Fruit fly (Drosophila melanogaster) whole organism, embryonic: ENCODE results near the gene parvin.
A peak's percentile ranks its signal among the peaks of the same experiment; 100 is the strongest.

Experiments used
- CG10209 ChIP-seq: fragments of 200-800 bp; sonication (Bioruptor generic); optimal IDR thresholded peaks from 3 replicates; lab custom pipeline; 2017; ENCODE audit warnings: missing biosample characterization, mild to moderate bottlenecking, missing genetic modification characterization, missing genetic modification reagents
- CG11723 ChIP-seq: fragments of 200-800 bp; sonication (Bioruptor generic); optimal IDR thresholded peaks from 2 replicates; lab custom pipeline; 2017; ENCODE audit warnings: missing biosample characterization, mild to moderate bottlenecking, missing genetic modification characterization
- CG12071 ChIP-seq: fragments of 200-800 bp; sonication (Bioruptor generic); optimal IDR thresholded peaks from 3 replicates; lab custom pipeline; 2018; ENCODE audit warnings: missing biosample characterization, mild to moderate bottlenecking, missing genetic modification characterization
- CG12155 ChIP-seq: fragments of 200-800 bp; sonication (Bioruptor generic); optimal IDR thresholded peaks from 3 replicates; lab custom pipeline; 2016; ENCODE audit warnings: missing biosample characterization, missing genetic modification characterization
- CG12219 ChIP-seq: fragments of 200-800 bp; sonication (Bioruptor generic); optimal IDR thresholded peaks from 3 replicates; lab custom pipeline; 2018; ENCODE audit warnings: missing biosample characterization, mild to moderate bottlenecking, missing genetic modification characterization
- CG12236 ChIP-seq: fragments of 200-800 bp; sonication (Bioruptor generic); optimal IDR thresholded peaks from 2 replicates; lab custom pipeline; 2016; ENCODE audit warnings: missing biosample characterization, missing genetic modification characterization
- CG1233 ChIP-seq: fragments of 200-800 bp; sonication (Bioruptor generic); optimal IDR thresholded peaks from 4 replicates; lab custom pipeline; 2018; ENCODE audit warnings: missing biosample characterization, mild to moderate bottlenecking, missing genetic modification characterization
- CG12769 ChIP-seq: fragments of 200-800 bp; sonication (Bioruptor generic); optimal IDR thresholded peaks from 2 replicates; lab custom pipeline; 2019; ENCODE audit warnings: missing biosample characterization, mild to moderate bottlenecking, missing genetic modification characterization, moderate library complexity
- CG13296 ChIP-seq: fragments of 200-800 bp; sonication (Bioruptor generic); optimal IDR thresholded peaks from 3 replicates; lab custom pipeline; 2018; ENCODE audit warnings: missing biosample characterization, mild to moderate bottlenecking, missing genetic modification characterization
- CG14667 ChIP-seq: fragments of 200-800 bp; sonication (Bioruptor generic); IDR thresholded peaks from 2 replicates; pipeline ENCODE4 v1.3.6; 2022; ENCODE audit warnings: missing biosample characterization, missing genetic modification characterization
- CG15011 ChIP-seq: fragments of 200-800 bp; sonication (Bioruptor generic); optimal IDR thresholded peaks from 3 replicates; lab custom pipeline; 2018; ENCODE audit warnings: missing biosample characterization, mild to moderate bottlenecking, missing genetic modification characterization
- CG15696 ChIP-seq: fragments of 200-800 bp; sonication (Bioruptor generic); optimal IDR thresholded peaks from 2 replicates; lab custom pipeline; 2019; ENCODE audit warnings: missing biosample characterization, mild to moderate bottlenecking, missing genetic modification characterization, moderate library complexity
- CG16779 ChIP-seq: fragments of 200-800 bp; sonication (Bioruptor generic); IDR thresholded peaks from 2 replicates; pipeline ENCODE4 v1.3.6; 2022; ENCODE audit warnings: missing biosample characterization, missing genetic modification characterization
- CG18011 ChIP-seq: fragments of 200-800 bp; sonication (Bioruptor generic); optimal IDR thresholded peaks from 2 replicates; lab custom pipeline; 2017; ENCODE audit warnings: missing biosample characterization, missing genetic modification characterization, mild to moderate bottlenecking, moderate library complexity, missing genotype
- CG2129 ChIP-seq: fragments of 200-800 bp; sonication (Bioruptor generic); IDR thresholded peaks from 2 replicates; pipeline ENCODE4 v1.3.6; 2022; ENCODE audit warnings: missing biosample characterization, missing genetic modification characterization; ENCODE audit not compliant: partially characterized antibody
- CG2889 ChIP-seq: fragments of 200-800 bp; sonication (Bioruptor generic); IDR thresholded peaks from 3 replicates; pipeline ENCODE4 v1.3.6; 2022; ENCODE audit warnings: missing biosample characterization, missing genetic modification characterization
- CG3163 ChIP-seq: fragments of 200-800 bp; sonication (Bioruptor generic); optimal IDR thresholded peaks from 3 replicates; lab custom pipeline; 2016; ENCODE audit warnings: missing biosample characterization, missing genetic modification characterization
- CG33557 ChIP-seq: fragments of 200-800 bp; sonication (Bioruptor generic); optimal IDR thresholded peaks from 2 replicates; lab custom pipeline; 2019; ENCODE audit warnings: missing biosample characterization, mild to moderate bottlenecking, missing genetic modification characterization, moderate library complexity
- CG3847 ChIP-seq: fragments of 200-800 bp; sonication (Bioruptor generic); IDR thresholded peaks from 2 replicates; pipeline ENCODE4 v1.3.6; 2022; ENCODE audit warnings: missing biosample characterization, missing genetic modification characterization
- CG4617 ChIP-seq: fragments of 200-800 bp; sonication (Bioruptor generic); optimal IDR thresholded peaks from 3 replicates; lab custom pipeline; 2016; ENCODE audit warnings: missing biosample characterization, missing genetic modification characterization, borderline replicate concordance
- CG6791 ChIP-seq: fragments of 200-800 bp; sonication (Bioruptor generic); IDR thresholded peaks from 3 replicates; pipeline ENCODE4 v1.3.6; 2022; ENCODE audit warnings: missing biosample characterization, missing genetic modification characterization; ENCODE audit not compliant: partially characterized antibody
- CG9609 ChIP-seq: fragments of 200-800 bp; sonication (Bioruptor generic); optimal IDR thresholded peaks from 3 replicates; lab custom pipeline; 2016; ENCODE audit warnings: missing biosample characterization, missing genetic modification characterization
- Dad ChIP-seq: fragments of 200-800 bp; sonication (Bioruptor generic); optimal IDR thresholded peaks from 3 replicates; lab custom pipeline; 2016; ENCODE audit warnings: missing biosample characterization, missing genetic modification characterization
- ERR ChIP-seq: fragments of 200-800 bp; sonication (Bioruptor generic); optimal IDR thresholded peaks from 2 replicates; lab custom pipeline; 2016; ENCODE audit warnings: missing biosample characterization, missing genetic modification characterization
- Ets65A ChIP-seq: fragments of 200-800 bp; sonication (Bioruptor generic); peaks from one replicate; lab custom pipeline; 2016; ENCODE audit warnings: missing biosample characterization, missing genetic modification characterization
- Hmr ChIP-seq: fragments of 200-800 bp; sonication (Bioruptor generic); optimal IDR thresholded peaks from 3 replicates; lab custom pipeline; 2017; ENCODE audit warnings: mild to moderate bottlenecking, missing biosample characterization, missing genetic modification reagents, missing genetic modification characterization
- Med ChIP-seq: fragments of 200-800 bp; sonication (Bioruptor generic); peaks from one replicate; lab custom pipeline; 2016; ENCODE audit warnings: missing biosample characterization, missing genetic modification characterization, mild to moderate bottlenecking, inconsistent platforms, moderate library complexity
- PHDP ChIP-seq: fragments of 200-800 bp; sonication (Bioruptor generic); optimal IDR thresholded peaks from 3 replicates; lab custom pipeline; 2018; ENCODE audit warnings: missing biosample characterization, mild to moderate bottlenecking, missing genetic modification characterization, moderate library complexity
- Ssrp ChIP-seq: fragments of 200-800 bp; sonication (Bioruptor generic); optimal IDR thresholded peaks from 2 replicates; lab custom pipeline; 2018; ENCODE audit warnings: missing biosample characterization, mild to moderate bottlenecking, missing genetic modification characterization, moderate library complexity
- TFAM ChIP-seq: fragments of 200-800 bp; sonication (Bioruptor generic); optimal IDR thresholded peaks from 2 replicates; lab custom pipeline; 2017; ENCODE audit warnings: missing biosample characterization, missing genetic modification characterization, inconsistent platforms
- ac ChIP-seq: fragments of 200-800 bp; sonication (Bioruptor generic); optimal IDR thresholded peaks from 3 replicates; lab custom pipeline; 2017; ENCODE audit warnings: missing biosample characterization, mild to moderate bottlenecking, missing genetic modification characterization
- cato ChIP-seq: fragments of 200-800 bp; sonication (Bioruptor generic); optimal IDR thresholded peaks from 2 replicates; lab custom pipeline; 2016; ENCODE audit warnings: missing biosample characterization, missing genetic modification characterization, borderline replicate concordance
- fd96Cb ChIP-seq: fragments of 200-800 bp; sonication (Bioruptor generic); optimal IDR thresholded peaks from 2 replicates; lab custom pipeline; 2018; ENCODE audit warnings: missing biosample characterization, mild to moderate bottlenecking, missing genetic modification characterization, moderate library complexity
- gcm2 ChIP-seq: fragments of 200-800 bp; sonication (Bioruptor generic); optimal IDR thresholded peaks from 2 replicates; lab custom pipeline; 2016; ENCODE audit warnings: missing biosample characterization, missing genetic modification characterization
- gem ChIP-seq: fragments of 200-800 bp; sonication (Bioruptor generic); optimal IDR thresholded peaks from 2 replicates; lab custom pipeline; 2019; ENCODE audit warnings: missing biosample characterization, mild to moderate bottlenecking, missing genetic modification characterization, moderate library complexity
- jumu ChIP-seq: fragments of 200-800 bp; sonication (Bioruptor generic); optimal IDR thresholded peaks from 3 replicates; lab custom pipeline; 2016; ENCODE audit warnings: missing biosample characterization, missing genetic modification characterization
- kay ChIP-seq: fragments of 200-800 bp; sonication (Bioruptor generic); optimal IDR thresholded peaks from 2 replicates; lab custom pipeline; 2016; ENCODE audit warnings: missing biosample characterization, missing genetic modification characterization
- knrl ChIP-seq: fragments of 200-800 bp; sonication (Bioruptor generic); IDR thresholded peaks from 3 replicates; pipeline ENCODE4 v1.3.6; 2022; ENCODE audit warnings: missing biosample characterization, missing genetic modification characterization; ENCODE audit not compliant: partially characterized antibody
- lilli ChIP-seq: fragments of 200-800 bp; sonication (Bioruptor generic); optimal IDR thresholded peaks from 3 replicates; lab custom pipeline; 2016; ENCODE audit warnings: missing biosample characterization, missing genetic modification characterization
- otp ChIP-seq: fragments of 200-800 bp; sonication (Bioruptor generic); IDR thresholded peaks from 3 replicates; pipeline ENCODE4, ENCODE4 v1.3.6; 2022; ENCODE audit warnings: missing biosample characterization, missing genetic modification characterization
- p53 ChIP-seq: fragments of 200-800 bp; sonication (Bioruptor generic); optimal IDR thresholded peaks from 2 replicates; lab custom pipeline; 2016; ENCODE audit warnings: missing biosample characterization, missing genetic modification characterization
- prd ChIP-seq, 3 experiments: fragments of >200 bp in 2 of 3; fragments of 200-800 bp in 1 of 3; sonication (Bioruptor generic) in 1 of 3; optimal IDR thresholded peaks in 2 of 3; IDR thresholded peaks in 1 of 3; 2 replicates in 2 of 3; 3 replicates in 1 of 3; pipeline versions ENCODE4 v1.3.6 to Lab custom; 2017 to 2022; ENCODE audit warnings: missing biosample characterization in 1 of 3, missing genetic modification characterization in 1 of 3
- pum ChIP-seq: fragments of 200-800 bp; sonication (Bioruptor generic); optimal IDR thresholded peaks from 2 replicates; lab custom pipeline; 2016; ENCODE audit warnings: missing biosample characterization, missing genetic modification characterization
- repo ChIP-seq: fragments of 200-800 bp; sonication (Bioruptor generic); optimal IDR thresholded peaks from 2 replicates; lab custom pipeline; 2016; ENCODE audit warnings: missing biosample characterization, missing genetic modification characterization
- sqz ChIP-seq: fragments of 200-800 bp; sonication (Bioruptor generic); optimal IDR thresholded peaks from 3 replicates; lab custom pipeline; 2018; ENCODE audit warnings: missing biosample characterization, mild to moderate bottlenecking, missing genetic modification characterization
- tio ChIP-seq: fragments of 200-800 bp; sonication (Bioruptor generic); optimal IDR thresholded peaks from 2 replicates; lab custom pipeline; 2017; ENCODE audit warnings: missing biosample characterization, missing genetic modification characterization, inconsistent platforms
- zen ChIP-seq: fragments of 200-800 bp; sonication (Bioruptor generic); optimal IDR thresholded peaks from 3 replicates; lab custom pipeline; 2018; ENCODE audit warnings: missing biosample characterization, mild to moderate bottlenecking, missing genetic modification characterization, moderate library complexity
- zf30C ChIP-seq: fragments of 200-800 bp; sonication (Bioruptor generic); optimal IDR thresholded peaks from 3 replicates; lab custom pipeline; 2018; ENCODE audit warnings: missing biosample characterization, mild to moderate bottlenecking, missing genetic modification characterization

The parvin gene

dm6 chrX:19763440-19764002 is 17.7 kb downstream of the parvin start (continued):
- no peak for TF ChIP-seq Dad (GFP tag; lab: Kevin White, UChicago)
- no peak for TF ChIP-seq CG12071 (GFP tag; lab: Kevin White, UChicago)
- TF ChIP-seq sqz, result no peak
- TF ChIP-seq CG10209 (GFP tag; lab: Kevin White, UChicago), result peak; percentile 41
- TF ChIP-seq otp (GFP tag; lab: Robert Waterston, UW), result 0 out of 3 replicates have a peak, but pooled peaks have one; percentile 11
- peak; percentile 74 for TF ChIP-seq zf30C
- no peak for TF ChIP-seq CG1233
- TF ChIP-seq gcm2, result no peak
- no peak for TF ChIP-seq CG11723 (GFP tag; lab: Kevin White, UChicago)
- TF ChIP-seq CG16779 (GFP tag; lab: Robert Waterston, UW), result no peak
- TF ChIP-seq zen (tag; lab: Kevin White, UChicago), result peak; percentile 5
- no peak for TF ChIP-seq PHDP
- no peak for TF ChIP-seq CG6791 (GFP tag; lab: Robert Waterston, UW)

DNA sequence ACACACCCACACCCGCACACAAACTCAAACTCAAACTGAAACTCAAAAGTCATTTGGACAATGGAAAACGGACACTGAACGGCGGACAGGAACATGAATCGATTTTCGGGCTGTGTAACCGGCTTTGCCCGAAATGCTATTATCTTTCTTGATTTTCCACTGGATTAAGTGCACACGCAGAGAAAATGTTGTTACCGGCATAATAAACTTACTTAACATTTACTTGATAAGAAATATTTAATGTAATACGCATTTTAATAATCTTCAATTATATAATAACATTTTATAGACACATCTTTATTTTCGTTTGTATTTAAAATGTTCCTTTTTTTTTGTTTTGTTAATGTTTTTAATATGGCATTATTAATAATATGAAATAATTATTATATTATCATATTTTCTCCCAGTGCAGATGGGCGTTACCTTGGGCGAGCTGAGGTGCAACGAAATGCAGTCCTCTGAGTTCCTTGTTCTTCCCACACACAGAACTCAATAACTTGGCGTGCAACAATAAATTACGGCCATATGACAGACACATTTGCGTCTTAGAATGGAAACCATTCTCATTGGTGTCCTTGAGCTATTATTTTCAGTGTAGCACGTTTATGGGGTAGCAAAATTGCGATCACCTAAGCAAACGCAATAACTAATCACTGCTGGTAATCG is 19.1 kb downstream of the parvin start, which contains the start of gene CG12702:
TSS of gene CG12702 (minus strand) at position 51 of the 666 bp plus-strand sequence.
- TF ChIP-seq CG12769 (tag; lab: Kevin White, UChicago) (no peak), CG4617 (GFP tag; lab: Kevin White, UChicago) (no peak), p53 (GFP tag; lab: Kevin White, UChicago) (no peak), ERR (GFP tag; lab: Kevin White, UChicago) (no peak), Ssrp (tag; lab: Kevin White, UChicago) (no peak), CG9609 (no peak), Hmr (no peak), CG18011 (GFP tag; lab: Kevin White, UChicago) (no peak), TFAM (no peak), CG15011 (GFP tag; lab: Kevin White, UChicago) (no peak), cato (no peak), CG2889 (GFP tag; lab: Robert Waterston, UW) (no peak), fd96Cb (no peak), knrl (GFP tag; lab: Robert Waterston, UW) (no peak), Ets65A (GFP tag; lab: Kevin White, UChicago) (no peak), lilli (GFP tag; lab: Kevin White, UChicago) (no peak), CG13296 (GFP tag; lab: Kevin White, UChicago) (no peak), gem (tag; lab: Kevin White, UChicago) (peak; percentile 49), CG12236 (no peak), tio (GFP tag; lab: Kevin White, UChicago) (no peak), Med (GFP tag; lab: Kevin White, UChicago) (no peak), CG14667 (GFP tag; lab: Robert Waterston, UW) (no peak), prd (optimal IDR thresholded peaks at IDR 0.05; lab: Kevin White, UChicago) (no peak), prd (GFP tag; IDR thresholded peaks at IDR 0.05; lab: Robert Waterston, UW) (peak; percentile 44; the same call in 2 of the 3 replicates), repo (no peak), pum (GFP tag; lab: Kevin White, UChicago) (no peak), CG12219 (GFP tag; lab: Kevin White, UChicago) (no peak), CG15696 (tag; lab: Kevin White, UChicago) (peak; percentile 29), jumu (no peak), CG12155 (GFP tag; lab: Kevin White, UChicago) (no peak), CG2129 (GFP tag; lab: Robert Waterston, UW) (no peak), CG3163 (GFP tag; lab: Kevin White, UChicago) (no peak), CG33557 (GFP tag; lab: Kevin White, UChicago) (peak; percentile 13), ac (no peak), CG3847 (GFP tag; lab: Robert Waterston, UW) (no peak), kay (GFP tag; lab: Kevin White, UChicago) (no peak)
